Worm (Caenorhabditis elegans) whole organism, early embryonic: ENCODE data around the gene Y57G11C.41.

Experiments
- B0310.2 ChIP-seq: sonication (generic microtip); optimal IDR thresholded peaks from 2 replicates; lab custom pipeline; 2016; ENCODE audit warnings: mild to moderate bottlenecking, missing genetic modification characterization, missing compliant biosample characterization
- F13C5.2 ChIP-seq: sonication (generic microtip); optimal IDR thresholded peaks from 2 replicates; lab custom pipeline; 2017; ENCODE audit warnings: mild to moderate bottlenecking, missing genetic modification characterization, inconsistent platforms, missing compliant biosample characterization
- aly-1 ChIP-seq: sonication (generic microtip); optimal IDR thresholded peaks from 2 replicates; lab custom pipeline; 2016; ENCODE audit warnings: missing genetic modification characterization, missing compliant biosample characterization
- ama-1 ChIP-seq: fragments of 150-350 bp; optimal IDR thresholded peaks from 2 replicates; lab custom pipeline; 2014
- ceh-13 ChIP-seq: fragments of 200-800 bp; sonication (Bioruptor generic); optimal IDR thresholded peaks from 2 replicates; lab custom pipeline; 2018; ENCODE audit warnings: mild to moderate bottlenecking, missing genetic modification characterization, missing compliant biosample characterization
- ceh-36 ChIP-seq: sonication (generic microtip); optimal IDR thresholded peaks from 2 replicates; lab custom pipeline; 2016; ENCODE audit warnings: missing genetic modification characterization, inconsistent platforms, missing compliant biosample characterization
- ets-7 ChIP-seq: sonication (generic microtip); optimal IDR thresholded peaks from 2 replicates; lab custom pipeline; 2016; ENCODE audit warnings: missing genotype, missing genetic modification characterization, missing compliant biosample characterization
- flt-1 ChIP-seq: fragments of 200-800 bp; sonication (Bioruptor generic); IDR thresholded peaks from 2 replicates; pipeline ENCODE4 v1.3.6; 2022; ENCODE audit warnings: missing genetic modification characterization, missing compliant biosample characterization
- hmbx-1 ChIP-seq: sonication (generic microtip); optimal IDR thresholded peaks from 2 replicates; lab custom pipeline; 2016; ENCODE audit warnings: mild to moderate bottlenecking, missing genetic modification characterization, missing compliant biosample characterization
- hmg-4 ChIP-seq: fragments of 200-800 bp; sonication (Bioruptor generic); optimal IDR thresholded peaks from 2 replicates; lab custom pipeline; 2018; ENCODE audit warnings: mild to moderate bottlenecking, missing genetic modification characterization, missing compliant biosample characterization
- hnd-1 ChIP-seq: sonication (generic microtip); optimal IDR thresholded peaks from 2 replicates; lab custom pipeline; 2016; ENCODE audit warnings: missing genetic modification characterization, missing compliant biosample characterization
- pes-1 ChIP-seq: fragments of 200-800 bp; sonication (Bioruptor generic); IDR thresholded peaks from 2 replicates; pipeline ENCODE4 v1.3.6; 2022; ENCODE audit warnings: missing genetic modification reagents, missing genetic modification characterization, missing compliant biosample characterization
- scrt-1 ChIP-seq: fragments of 200-800 bp; sonication (Bioruptor generic); IDR thresholded peaks from 2 replicates; pipeline ENCODE4 v1.3.6; 2022; ENCODE audit warnings: missing genetic modification characterization, missing compliant biosample characterization
- sea-1 ChIP-seq: fragments of 200-800 bp; sonication (Bioruptor generic); conservative IDR thresholded peaks from 2 replicates; pipeline ENCODE4 v1.3.6; 2022; ENCODE audit warnings: missing genetic modification characterization, missing compliant biosample characterization
- tbx-11 ChIP-seq: fragments of 200-800 bp; sonication (Bioruptor generic); IDR thresholded peaks from 2 replicates; pipeline ENCODE4 v1.3.6; 2022; ENCODE audit warnings: missing genetic modification characterization, missing compliant biosample characterization
- tbx-37 ChIP-seq: fragments of 200-800 bp; sonication (Bioruptor generic); conservative IDR thresholded peaks from 2 replicates; pipeline ENCODE4 v1.3.6; 2022; ENCODE audit warnings: missing genetic modification reagents, missing genetic modification characterization, missing compliant biosample characterization
- tra-4 ChIP-seq: sonication (generic microtip); optimal IDR thresholded peaks from 2 replicates; lab custom pipeline; 2017; ENCODE audit warnings: missing genetic modification characterization, missing compliant biosample characterization

Gene Y57G11C.41

DNA sequence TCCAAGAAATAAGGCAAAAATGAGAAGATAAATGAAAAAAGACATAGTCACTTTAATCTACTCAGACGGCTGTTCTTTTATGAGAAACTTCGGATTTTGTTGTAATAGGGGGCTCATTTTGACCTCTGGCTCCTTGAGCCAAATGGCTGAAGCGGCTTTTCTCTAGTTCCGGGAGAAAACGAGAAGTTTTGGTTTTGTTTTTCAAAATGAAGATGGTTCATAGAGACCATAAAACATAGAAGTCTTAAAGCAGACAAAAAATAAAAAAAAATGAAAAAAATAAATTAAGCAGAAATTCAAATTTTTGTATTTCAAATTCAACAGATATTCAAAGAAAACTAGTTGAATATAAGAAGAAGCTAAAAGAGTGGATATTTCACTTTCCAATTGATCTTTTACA, at the start of gene Y57G11C.41:
TSS of gene Y57G11C.41 (minus strand) at position 101 of the 400 bp plus-strand sequence.
- TF ChIP-seq tbx-11 (GFP tag; lab: Robert Waterston, UW) (no peak), sea-1 (GFP tag; lab: Robert Waterston, UW) (no peak), hnd-1 (tag; lab: Kevin White, UChicago) (no peak), hmbx-1 (tag; lab: Kevin White, UChicago) (no peak), ama-1 (lab: Kevin White, UChicago) (no peak), ceh-13 (no peak), tbx-37 (no peak), pes-1 (GFP tag; lab: Robert Waterston, UW) (no peak), ceh-36 (tag; lab: Kevin White, UChicago) (no peak), aly-1 (tag; lab: Kevin White, UChicago) (no peak), flt-1 (no peak), ets-7 (tag; lab: Kevin White, UChicago) (no peak), scrt-1 (GFP tag; lab: Robert Waterston, UW) (no peak), B0310.2 (tag; lab: Kevin White, UChicago) (no peak), hmg-4 (GFP tag; lab: Kevin White, UChicago) (no peak)

DNA sequence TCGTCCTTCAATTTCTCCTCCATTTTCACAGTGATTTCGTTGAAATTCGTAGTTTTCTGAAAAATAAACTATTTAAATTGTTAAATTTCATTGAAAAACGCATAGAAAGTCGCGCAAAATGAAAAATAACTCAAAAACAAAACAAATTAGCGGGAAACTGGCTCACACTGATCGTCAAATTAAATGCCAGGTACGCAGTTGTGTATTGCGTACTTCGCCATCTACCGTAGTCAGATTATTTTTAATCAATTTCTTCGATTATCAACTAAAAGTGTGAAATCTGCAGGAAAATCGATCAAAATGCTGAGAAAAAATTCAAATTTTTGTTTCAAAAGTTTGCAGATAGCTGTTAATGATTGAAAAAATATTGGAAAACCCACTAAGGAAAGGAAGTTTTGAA, 48.7 kb upstream of the Y57G11C.41 start, which contains the start of gene Y57G11C.499:
TSS of gene Y57G11C.499 (minus strand) at position 23 of the 400 bp plus-strand sequence.
- TF ChIP-seq aly-1 (tag; lab: Kevin White, UChicago) (no peak), ceh-36 (tag; lab: Kevin White, UChicago) (no peak), hnd-1 (tag; lab: Kevin White, UChicago) (no peak), pes-1 (GFP tag; lab: Robert Waterston, UW) (no peak), F13C5.2 (no peak), B0310.2 (tag; lab: Kevin White, UChicago) (no peak), hmg-4 (GFP tag; lab: Kevin White, UChicago) (no peak), ets-7 (tag; lab: Kevin White, UChicago) (no peak), sea-1 (GFP tag; lab: Robert Waterston, UW) (no peak), tbx-11 (GFP tag; lab: Robert Waterston, UW) (no peak), flt-1 (no peak)

DNA sequence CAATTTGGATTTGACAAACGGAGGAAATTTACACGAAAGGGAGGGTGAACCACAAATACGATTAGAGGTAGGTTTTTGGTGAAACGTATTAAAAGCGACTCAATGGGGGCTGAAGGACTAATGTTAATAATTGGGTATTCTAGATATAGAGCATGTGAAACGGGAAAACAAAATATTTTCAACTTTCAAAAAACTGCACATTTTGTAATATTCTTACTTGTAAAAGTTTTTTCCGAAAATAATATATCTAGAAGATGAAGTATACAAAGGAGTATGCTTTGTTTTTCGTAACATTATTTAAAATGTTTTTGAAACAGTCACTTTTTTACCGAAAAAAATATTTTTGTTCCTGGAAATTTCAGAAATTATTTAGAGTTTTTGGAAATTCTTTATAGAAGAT, 35.7 kb upstream of the Y57G11C.41 start:
- TF ChIP-seq tra-4 (tag; lab: Kevin White, UChicago): no peak
- no peak for TF ChIP-seq hnd-1 (tag; lab: Kevin White, UChicago)
- TF ChIP-seq flt-1: no peak
- TF ChIP-seq scrt-1 (GFP tag; lab: Robert Waterston, UW): no peak
- TF ChIP-seq ceh-36 (tag; lab: Kevin White, UChicago): no peak
- no peak for TF ChIP-seq aly-1 (tag; lab: Kevin White, UChicago)
- TF ChIP-seq tbx-37: no peak
- no peak for TF ChIP-seq tbx-11 (GFP tag; lab: Robert Waterston, UW)
- TF ChIP-seq B0310.2 (tag; lab: Kevin White, UChicago): no peak
- no peak for TF ChIP-seq ets-7 (tag; lab: Kevin White, UChicago)
- TF ChIP-seq sea-1 (GFP tag; lab: Robert Waterston, UW): no peak
- no peak for TF ChIP-seq hmg-4 (GFP tag; lab: Kevin White, UChicago)
- no peak for TF ChIP-seq hmbx-1 (tag; lab: Kevin White, UChicago)
- no peak for TF ChIP-seq pes-1 (GFP tag; lab: Robert Waterston, UW)
- no peak for TF ChIP-seq ama-1 (lab: Kevin White, UChicago)
- no peak for TF ChIP-seq F13C5.2
- no peak for TF ChIP-seq ceh-13

DNA sequence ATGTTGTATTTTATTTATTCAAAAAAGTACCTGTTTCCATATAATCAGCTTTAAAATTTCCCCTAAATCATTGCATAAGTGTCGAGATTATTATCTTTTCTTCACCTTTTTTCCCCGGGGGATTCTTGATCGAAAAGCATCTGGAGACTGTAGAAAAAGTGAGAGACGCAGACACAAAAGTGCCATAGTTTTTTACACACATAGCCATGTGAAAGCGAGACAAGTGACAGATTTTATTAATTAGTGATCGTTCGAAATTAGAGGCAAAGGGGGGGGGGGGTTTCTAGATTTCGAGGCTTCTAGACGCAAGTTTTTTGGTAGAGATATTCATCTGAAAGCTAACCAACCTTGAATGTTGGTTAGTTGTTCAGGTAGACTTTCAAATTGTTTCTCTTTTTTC, 23.1 kb upstream of the Y57G11C.41 start:
- no peak for TF ChIP-seq B0310.2 (tag; lab: Kevin White, UChicago)
- TF ChIP-seq hmg-4 (GFP tag; lab: Kevin White, UChicago): no peak
- TF ChIP-seq hmbx-1 (tag; lab: Kevin White, UChicago): no peak
- no peak for TF ChIP-seq tra-4 (tag; lab: Kevin White, UChicago)
- no peak for TF ChIP-seq sea-1 (GFP tag; lab: Robert Waterston, UW)
- no peak for TF ChIP-seq tbx-37
- TF ChIP-seq aly-1 (tag; lab: Kevin White, UChicago): no peak
- no peak for TF ChIP-seq F13C5.2
- no peak for TF ChIP-seq ets-7 (tag; lab: Kevin White, UChicago)
- TF ChIP-seq ama-1 (lab: Kevin White, UChicago): no peak
- TF ChIP-seq scrt-1 (GFP tag; lab: Robert Waterston, UW): no peak
- no peak for TF ChIP-seq tbx-11 (GFP tag; lab: Robert Waterston, UW)
- no peak for TF ChIP-seq pes-1 (GFP tag; lab: Robert Waterston, UW)
- no peak for TF ChIP-seq hnd-1 (tag; lab: Kevin White, UChicago)
- TF ChIP-seq ceh-13: no peak
- no peak for TF ChIP-seq flt-1
- no peak for TF ChIP-seq ceh-36 (tag; lab: Kevin White, UChicago)

DNA sequence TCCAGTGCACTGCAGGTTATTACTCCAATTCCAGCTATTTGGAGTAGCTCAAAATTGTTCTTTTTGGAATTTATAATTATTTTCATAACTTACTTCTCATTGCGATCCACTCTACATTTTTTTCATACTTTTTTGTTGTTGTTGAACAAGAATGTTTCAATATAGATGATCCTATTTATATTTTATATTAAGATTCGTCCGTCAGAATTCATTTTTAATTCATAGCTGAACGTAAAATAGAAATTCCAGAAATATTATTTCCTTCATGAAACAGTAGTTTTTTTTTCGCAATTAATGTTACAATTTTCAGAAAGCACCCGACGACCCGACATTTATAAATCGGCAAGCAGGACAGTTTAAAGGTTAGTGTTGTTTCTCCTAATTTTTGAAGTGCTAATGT, 22.0 kb upstream of the Y57G11C.41 start, which contains the start of gene Y57G11C.42:
TSS of gene Y57G11C.42 (plus strand) at position 301 of the 400 bp plus-strand sequence.
- no peak for TF ChIP-seq hmbx-1 (tag; lab: Kevin White, UChicago)
- TF ChIP-seq pes-1 (GFP tag; lab: Robert Waterston, UW): no peak
- no peak for TF ChIP-seq hmg-4 (GFP tag; lab: Kevin White, UChicago)
- no peak for TF ChIP-seq ceh-36 (tag; lab: Kevin White, UChicago)
- TF ChIP-seq tbx-11 (GFP tag; lab: Robert Waterston, UW): no peak
- no peak for TF ChIP-seq tbx-37
- no peak for TF ChIP-seq scrt-1 (GFP tag; lab: Robert Waterston, UW)

DNA sequence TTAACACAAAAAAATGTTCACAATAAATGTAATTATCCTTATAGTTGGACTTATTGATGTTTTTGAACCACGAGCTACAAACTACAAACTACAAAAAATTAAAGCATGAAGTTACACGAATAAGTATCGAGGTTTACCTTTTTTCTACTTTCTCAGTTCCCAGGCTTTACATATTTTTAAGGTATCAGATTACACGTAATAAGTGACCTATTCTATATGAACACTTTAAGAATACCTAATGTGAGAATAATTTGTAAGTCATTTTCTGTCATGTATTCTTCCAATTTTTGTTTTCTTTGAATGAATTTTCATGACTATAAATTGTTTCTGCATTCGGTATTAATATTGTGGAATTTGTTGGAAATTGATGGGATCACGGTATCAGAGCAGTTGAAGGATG, 9.3 kb upstream of the Y57G11C.41 start, which contains the start of gene lgc-8:
TSS of gene lgc-8 (plus strand) at position 301 of the 400 bp plus-strand sequence.
- TF ChIP-seq tbx-37 (no peak), hnd-1 (tag; lab: Kevin White, UChicago) (no peak), ceh-36 (tag; lab: Kevin White, UChicago) (no peak), scrt-1 (GFP tag; lab: Robert Waterston, UW) (no peak), hmg-4 (GFP tag; lab: Kevin White, UChicago) (no peak), ets-7 (tag; lab: Kevin White, UChicago) (no peak), hmbx-1 (tag; lab: Kevin White, UChicago) (no peak), flt-1 (no peak), tra-4 (tag; lab: Kevin White, UChicago) (no peak), pes-1 (GFP tag; lab: Robert Waterston, UW) (no peak)

DNA sequence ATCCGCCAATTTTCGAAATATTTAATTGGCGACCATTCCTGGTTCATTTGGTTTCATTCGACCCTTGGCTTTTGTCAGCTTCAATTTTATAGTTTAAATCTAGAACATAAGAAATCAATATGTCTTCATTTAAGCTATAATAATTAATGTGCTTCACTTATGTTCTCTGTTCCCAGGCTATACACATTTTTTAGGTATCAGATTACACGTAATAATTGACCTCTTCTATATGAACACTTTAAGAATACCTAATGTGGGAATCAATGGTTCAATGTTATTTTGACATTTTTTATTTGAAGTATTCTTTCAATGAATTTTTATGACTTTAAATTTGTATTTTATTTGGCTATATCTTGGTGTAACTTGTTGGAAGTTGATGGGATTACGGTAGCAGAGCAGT, 3.1 kb upstream of the Y57G11C.41 start, which contains the start of gene lgc-7:
TSS of gene lgc-7 (plus strand) at position 301 of the 400 bp plus-strand sequence.
- TF ChIP-seq ets-7 (tag; lab: Kevin White, UChicago) (no peak), scrt-1 (GFP tag; lab: Robert Waterston, UW) (no peak), ceh-36 (tag; lab: Kevin White, UChicago) (no peak)
